Worm (Caenorhabditis elegans): ENCODE data around the gene gtf-2H1.

DNA sequence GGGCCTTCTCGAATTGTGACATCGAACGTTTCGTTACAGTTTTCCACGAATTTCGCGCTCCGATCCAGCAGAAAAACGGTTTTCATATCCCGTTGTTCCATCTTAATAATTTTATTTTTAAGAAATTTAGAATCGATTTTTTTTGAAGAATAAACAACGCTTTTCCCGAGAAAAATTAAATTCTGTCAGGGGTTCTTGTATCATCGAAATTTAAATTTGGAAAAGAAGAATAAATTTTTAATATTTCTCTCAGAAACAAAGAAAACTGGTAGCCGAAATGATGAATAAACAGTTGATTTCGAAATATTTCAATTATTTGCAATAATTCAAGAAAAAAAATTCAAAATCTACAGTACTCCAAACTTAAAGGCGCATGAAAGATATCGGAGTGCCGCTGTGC, 5.8 kb upstream of the gtf-2H1 start, which contains the start of gene ints-13:
- no peak for TF ChIP-seq egl-27 (tag; optimal IDR thresholded peaks at IDR 0.05)
- no peak for TF ChIP-seq saeg-2 (GFP tag; IDR thresholded peaks at IDR 0.05)
- TF ChIP-seq ces-1 (GFP tag; optimal IDR thresholded peaks at IDR 0.05) = no peak
- TF ChIP-seq snpc-4 (tag; optimal IDR thresholded peaks at IDR 0.05) = no peak
- TF ChIP-seq ceh-62 (tag; optimal IDR thresholded peaks at IDR 0.05) = no peak
- TF ChIP-seq nhr-76 (tag; optimal IDR thresholded peaks at IDR 0.05) = no peak
- no peak for TF ChIP-seq dve-1 (tag; optimal IDR thresholded peaks at IDR 0.05; ENCODE audit: insufficient read depth)
- no peak for TF ChIP-seq ama-1 (optimal IDR thresholded peaks at IDR 0.05)
- no peak for TF ChIP-seq F44E2.7 (GFP tag; IDR thresholded peaks at IDR 0.05)
- no peak for TF ChIP-seq dpl-1 (GFP tag; optimal IDR thresholded peaks at IDR 0.05)
- TF ChIP-seq mep-1 (tag; optimal IDR thresholded peaks at IDR 0.05) = no peak
- TF ChIP-seq hlh-30 (tag; optimal IDR thresholded peaks at IDR 0.05; ENCODE audit: insufficient read depth) = no peak

All from whole organism, L4 larva.